Fruit fly (Drosophila melanogaster) whole organism, prepupa: ENCODE results near the gene pont.

Source experiments
- Blimp-1 ChIP-seq: fragments of 200-800 bp; sonication (Bioruptor generic); optimal IDR thresholded peaks from 3 replicates; lab custom pipeline; 2017; ENCODE audit warnings: missing biosample characterization, missing genetic modification characterization, mild to moderate bottlenecking, moderate library complexity, missing genetic modification reagents
- CG10631 ChIP-seq: fragments of 200-800 bp; sonication (Bioruptor generic); optimal IDR thresholded peaks from 2 replicates; lab custom pipeline; 2016; ENCODE audit warnings: missing biosample characterization, missing genetic modification characterization
- CG10669 ChIP-seq: fragments of 200-800 bp; sonication (Bioruptor generic); optimal IDR thresholded peaks from 3 replicates; lab custom pipeline; 2018; ENCODE audit warnings: missing biosample characterization, mild to moderate bottlenecking, missing genetic modification characterization, moderate library complexity
- CG11762 ChIP-seq: fragments of 200-800 bp; sonication (Bioruptor generic); optimal IDR thresholded peaks from 3 replicates; lab custom pipeline; 2016; ENCODE audit warnings: missing biosample characterization, missing genetic modification characterization; ENCODE audit not compliant: insufficient read depth
- CG11902 ChIP-seq: fragments of 200-800 bp; sonication (Bioruptor generic); optimal IDR thresholded peaks from 3 replicates; lab custom pipeline; 2016; ENCODE audit warnings: missing biosample characterization, missing genetic modification characterization
- CG15336 ChIP-seq: fragments of 200-800 bp; sonication (Bioruptor generic); IDR thresholded peaks from 2 replicates; pipeline ENCODE4 v1.3.6; 2022; ENCODE audit warnings: missing biosample characterization, missing genetic modification characterization
- CG1621 ChIP-seq: fragments of 200-800 bp; sonication (Bioruptor generic); optimal IDR thresholded peaks from 3 replicates; lab custom pipeline; 2018; ENCODE audit warnings: missing biosample characterization, mild to moderate bottlenecking, missing genetic modification characterization
- CG16779 ChIP-seq: fragments of 200-800 bp; sonication (Bioruptor generic); optimal IDR thresholded peaks from 3 replicates; lab custom pipeline; 2017; ENCODE audit warnings: missing biosample characterization, mild to moderate bottlenecking, missing genetic modification characterization
- CG3032 ChIP-seq: fragments of 200-800 bp; optimal IDR thresholded peaks from 2 replicates; lab custom pipeline; 2019; ENCODE audit warnings: missing biosample characterization, mild to moderate bottlenecking, missing genetic modification characterization, moderate library complexity
- CG32006 ChIP-seq: fragments of 200-800 bp; sonication (Bioruptor generic); optimal IDR thresholded peaks from 3 replicates; lab custom pipeline; 2017; ENCODE audit warnings: missing biosample characterization, mild to moderate bottlenecking, missing genetic modification characterization
- CG34406 ChIP-seq: fragments of 200-800 bp; sonication (Bioruptor generic); optimal IDR thresholded peaks from 3 replicates; lab custom pipeline; 2016; ENCODE audit warnings: missing biosample characterization, missing genetic modification characterization
- CG3919 ChIP-seq: fragments of 200-800 bp; sonication (Bioruptor generic); optimal IDR thresholded peaks from 3 replicates; lab custom pipeline; 2016; ENCODE audit warnings: missing biosample characterization, missing genetic modification characterization
- CG4318 ChIP-seq: fragments of 200-800 bp; sonication (Bioruptor generic); optimal IDR thresholded peaks from 3 replicates; lab custom pipeline; 2017; ENCODE audit warnings: missing biosample characterization, mild to moderate bottlenecking, missing genetic modification characterization
- CG6163 ChIP-seq: fragments of 200-800 bp; sonication (Bioruptor generic); IDR thresholded peaks from 3 replicates; pipeline ENCODE4 v1.3.6; 2022; ENCODE audit warnings: missing biosample characterization, missing genetic modification characterization
- CG6276 ChIP-seq: fragments of 200-800 bp; sonication (Bioruptor generic); optimal IDR thresholded peaks from 2 replicates; lab custom pipeline; 2017; ENCODE audit warnings: missing biosample characterization, mild to moderate bottlenecking, missing genetic modification characterization
- CG6808 ChIP-seq: fragments of 200-800 bp; sonication (Bioruptor generic); optimal IDR thresholded peaks from 3 replicates; lab custom pipeline; 2017; ENCODE audit warnings: missing biosample characterization, missing genetic modification characterization, mild to moderate bottlenecking, moderate library complexity, missing genetic modification reagents
- CG6854 ChIP-seq: fragments of 200-800 bp; sonication (Bioruptor generic); optimal IDR thresholded peaks from 2 replicates; lab custom pipeline; 2017; ENCODE audit warnings: missing biosample characterization, mild to moderate bottlenecking, missing genetic modification characterization
- CG7368 ChIP-seq: fragments of 200-800 bp; sonication (Bioruptor generic); optimal IDR thresholded peaks from 3 replicates; lab custom pipeline; 2016; ENCODE audit warnings: missing biosample characterization, missing genetic modification characterization
- CG8119 ChIP-seq: fragments of 200-800 bp; sonication (Bioruptor generic); IDR thresholded peaks from 3 replicates; pipeline ENCODE4 v1.3.6; 2022; ENCODE audit warnings: missing biosample characterization, missing genetic modification characterization
- CG8632 ChIP-seq: fragments of 200-800 bp; sonication (Bioruptor generic); optimal IDR thresholded peaks from 3 replicates; lab custom pipeline; 2016; ENCODE audit warnings: missing biosample characterization, missing genetic modification characterization
- Eip78C ChIP-seq: fragments of 200-800 bp; sonication (Bioruptor generic); peaks from one replicate; lab custom pipeline; 2016; ENCODE audit warnings: missing biosample characterization, missing genetic modification characterization
- Ets21C ChIP-seq: fragments of 200-800 bp; sonication (Bioruptor generic); optimal IDR thresholded peaks from 3 replicates; lab custom pipeline; 2016; ENCODE audit warnings: missing biosample characterization, missing genetic modification characterization
- Gug ChIP-seq: fragments of 200-800 bp; sonication (Bioruptor generic); IDR thresholded peaks from 2 replicates; pipeline ENCODE4 v1.3.6; 2022; ENCODE audit warnings: missing biosample characterization, missing genetic modification characterization
- Hr39 ChIP-seq: fragments of 200-800 bp; sonication (Bioruptor generic); optimal IDR thresholded peaks from 2 replicates; lab custom pipeline; 2016; ENCODE audit warnings: missing biosample characterization, missing genetic modification characterization
- Hr4 ChIP-seq: fragments of 200-800 bp; sonication (Bioruptor generic); optimal IDR thresholded peaks from 3 replicates; lab custom pipeline; 2016; ENCODE audit warnings: missing biosample characterization, missing genetic modification characterization
- Lpt ChIP-seq: fragments of 200-800 bp; sonication (Bioruptor generic); optimal IDR thresholded peaks from 3 replicates; lab custom pipeline; 2016; ENCODE audit warnings: missing biosample characterization, missing genetic modification characterization
- Met ChIP-seq: fragments of 200-800 bp; sonication (Bioruptor generic); optimal IDR thresholded peaks from 3 replicates; lab custom pipeline; 2016; ENCODE audit warnings: missing biosample characterization, missing genetic modification characterization
- OdsH ChIP-seq: fragments of 200-800 bp; sonication (Bioruptor generic); optimal IDR thresholded peaks from 3 replicates; lab custom pipeline; 2016; ENCODE audit warnings: missing biosample characterization, missing genetic modification characterization
- Smox ChIP-seq: fragments of 200-800 bp; sonication (Bioruptor generic); optimal IDR thresholded peaks from 3 replicates; lab custom pipeline; 2016; ENCODE audit warnings: missing biosample characterization, missing genetic modification characterization
- Sox102F ChIP-seq: fragments of 200-800 bp; sonication (Bioruptor generic); optimal IDR thresholded peaks from 2 replicates; lab custom pipeline; 2016; ENCODE audit warnings: missing biosample characterization, mild to moderate bottlenecking, missing genetic modification characterization
- achi ChIP-seq: fragments of 200-800 bp; sonication (Bioruptor generic); optimal IDR thresholded peaks from 3 replicates; lab custom pipeline; 2016; ENCODE audit warnings: missing biosample characterization, missing genetic modification characterization
- acj6 ChIP-seq: fragments of 200-800 bp; sonication (Bioruptor generic); optimal IDR thresholded peaks from 3 replicates; lab custom pipeline; 2016; ENCODE audit warnings: missing biosample characterization, missing genetic modification characterization
- cyc ChIP-seq: fragments of 200-800 bp; sonication (Bioruptor generic); optimal IDR thresholded peaks from 3 replicates; lab custom pipeline; 2016; ENCODE audit warnings: missing biosample characterization, missing genetic modification characterization
- dac ChIP-seq: fragments of 200-800 bp; sonication (Bioruptor generic); optimal IDR thresholded peaks from 2 replicates; lab custom pipeline; 2017; ENCODE audit warnings: missing biosample characterization, mild to moderate bottlenecking, missing genetic modification characterization
- dsx ChIP-seq: fragments of 200-800 bp; optimal IDR thresholded peaks from 3 replicates; lab custom pipeline; 2019; ENCODE audit warnings: missing biosample characterization, mild to moderate bottlenecking, missing genetic modification characterization, moderate library complexity; ENCODE audit not compliant: poor library complexity, severe bottlenecking
- eg ChIP-seq: fragments of 200-800 bp; sonication (Bioruptor generic); IDR thresholded peaks from 3 replicates; pipeline ENCODE4 v1.3.6; 2022; ENCODE audit warnings: missing biosample characterization, missing genetic modification characterization
- esn ChIP-seq: fragments of 200-800 bp; sonication (Bioruptor generic); optimal IDR thresholded peaks from 2 replicates; lab custom pipeline; 2016; ENCODE audit warnings: missing biosample characterization, mild to moderate bottlenecking, missing genetic modification characterization, moderate library complexity
- fd59A ChIP-seq: fragments of 200-800 bp; sonication (Bioruptor generic); optimal IDR thresholded peaks from 2 replicates; lab custom pipeline; 2017; ENCODE audit warnings: missing biosample characterization, mild to moderate bottlenecking, missing genetic modification characterization, missing genetic modification reagents
- fd85E ChIP-seq: fragments of 200-800 bp; sonication (Bioruptor generic); optimal IDR thresholded peaks from 3 replicates; lab custom pipeline; 2016; ENCODE audit warnings: missing biosample characterization, missing genetic modification characterization
- fkh ChIP-seq: fragments of 200-800 bp; sonication (Bioruptor generic); optimal IDR thresholded peaks from 3 replicates; lab custom pipeline; 2017; ENCODE audit warnings: missing biosample characterization, mild to moderate bottlenecking, missing genetic modification characterization, moderate library complexity
- lz ChIP-seq: fragments of 200-800 bp; sonication (Bioruptor generic); optimal IDR thresholded peaks from 3 replicates; lab custom pipeline; 2016; ENCODE audit warnings: missing biosample characterization, missing genetic modification characterization
- net ChIP-seq: fragments of 200-800 bp; sonication (Bioruptor generic); optimal IDR thresholded peaks from 3 replicates; lab custom pipeline; 2016; ENCODE audit warnings: missing biosample characterization, missing genetic modification characterization
- pdm3 ChIP-seq: fragments of 200-800 bp; sonication (Bioruptor generic); optimal IDR thresholded peaks from 3 replicates; lab custom pipeline; 2016; ENCODE audit warnings: missing biosample characterization, missing genetic modification characterization
- salr ChIP-seq, 2 experiments: fragments of 200-800 bp; sonication (Bioruptor generic); optimal IDR thresholded peaks; 3 replicates each; lab custom pipeline; 2016 to 2018; ENCODE audit warnings: missing biosample characterization in 2 of 2, missing genetic modification characterization in 2 of 2, mild to moderate bottlenecking in 1 of 2
- spab ChIP-seq: fragments of 200-800 bp; sonication (Bioruptor generic); optimal IDR thresholded peaks from 2 replicates; lab custom pipeline; 2017; ENCODE audit warnings: missing biosample characterization, mild to moderate bottlenecking, missing genetic modification characterization, missing genetic modification reagents
- ss ChIP-seq, 2 experiments: fragments of 200-800 bp; sonication (Bioruptor generic); optimal IDR thresholded peaks; 2 replicates in 1 of 2; 3 replicates in 1 of 2; lab custom pipeline; 2017 to 2018; ENCODE audit warnings: mild to moderate bottlenecking in 2 of 2, missing biosample characterization in 2 of 2, missing genetic modification characterization in 2 of 2, moderate library complexity in 1 of 2
- svp ChIP-seq: fragments of 200-800 bp; sonication (Bioruptor generic); peaks from one replicate; lab custom pipeline; 2016; ENCODE audit warnings: missing biosample characterization, missing genetic modification characterization
- topi ChIP-seq: fragments of 200-800 bp; sonication (Bioruptor generic); optimal IDR thresholded peaks from 3 replicates; lab custom pipeline; 2016; ENCODE audit warnings: missing biosample characterization, missing genetic modification characterization
- vri ChIP-seq: fragments of 200-800 bp; sonication (Bioruptor generic); optimal IDR thresholded peaks from 3 replicates; lab custom pipeline; 2016; ENCODE audit warnings: missing biosample characterization, mild to moderate bottlenecking, missing genetic modification characterization

pont gene

DNA sequence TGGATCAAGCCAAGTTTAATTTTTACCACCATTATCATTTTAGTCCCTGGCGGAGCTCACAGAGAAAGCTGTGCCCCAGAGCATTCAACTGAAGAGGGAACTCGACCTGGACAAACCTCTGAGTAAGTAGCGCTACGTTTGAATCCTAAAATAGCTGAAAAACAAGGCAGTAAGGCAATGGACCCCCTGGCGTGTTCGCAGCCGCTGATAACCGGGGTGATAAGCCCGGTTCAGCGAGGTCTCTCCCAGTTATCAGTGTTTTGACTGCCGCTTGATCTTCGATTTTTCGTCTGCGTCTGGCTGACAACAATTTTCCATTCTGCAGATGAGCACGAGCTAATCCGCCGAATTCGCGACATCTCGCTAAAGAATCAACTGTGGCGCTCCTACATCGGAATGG is 10.1 kb upstream of the pont start:
- TF ChIP-seq esn (GFP tag; lab: Kevin White, UChicago) (no peak), Smox (GFP tag; lab: Kevin White, UChicago) (no peak), svp (GFP tag; lab: Kevin White, UChicago) (peak; percentile 96)
- TF ChIP-seq, all 60 proteins: peak for 1

DNA sequence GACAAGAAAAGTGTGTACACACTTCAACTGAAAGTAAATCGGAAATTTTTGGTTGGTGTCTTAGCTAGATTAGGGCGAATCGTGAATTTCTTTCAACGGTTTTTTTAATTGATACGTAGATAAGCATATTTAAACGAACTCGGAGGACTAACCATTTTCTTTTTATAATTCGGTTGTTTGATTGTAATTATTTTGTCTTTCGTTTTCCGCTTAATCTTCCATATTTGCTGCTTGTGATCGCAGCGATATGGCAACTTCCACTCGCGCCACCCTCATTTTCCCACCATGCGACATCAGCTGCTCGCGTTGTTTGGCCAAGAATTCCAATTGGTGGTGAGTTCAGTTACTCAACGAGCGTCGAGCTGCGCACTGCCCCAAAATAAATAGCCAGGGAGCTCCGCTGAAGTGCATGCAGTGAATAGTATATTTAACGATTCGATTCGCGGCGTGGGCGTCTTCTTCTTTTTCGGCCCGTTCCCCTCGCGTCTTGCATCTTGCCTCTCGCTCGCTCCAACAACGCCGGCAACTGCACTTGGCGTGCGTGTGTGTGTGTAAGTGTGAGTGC is 2.1 kb downstream of the pont start, which contains the start of gene Nuak:
Gene Nuak (plus strand): TSS at position 335 of the 565 bp plus-strand sequence.
- TF ChIP-seq Hr4 (GFP tag; lab: Kevin White, UChicago) (peak; percentile 91), CG3919 (GFP tag; lab: Kevin White, UChicago) (peak; percentile 93), CG16779 (tag; lab: Kevin White, UChicago) (peak; percentile 56), vri (GFP tag; lab: Kevin White, UChicago) (peak; percentile 87), Sox102F (GFP tag; lab: Kevin White, UChicago) (peak; percentile 77), Met (GFP tag; lab: Kevin White, UChicago) (peak; percentile 81), lz (GFP tag; lab: Kevin White, UChicago) (peak; percentile 91), Ets21C (GFP tag; lab: Kevin White, UChicago) (peak; percentile 89), eg (no peak), CG8632 (GFP tag; lab: Kevin White, UChicago) (peak; percentile 60), CG10669 (GFP tag; lab: Kevin White, UChicago) (peak; percentile 63), Gug (GFP tag; lab: Robert Waterston, UW) (no peak), Hr39 (GFP tag; lab: Kevin White, UChicago) (peak; percentile 94), acj6 (peak; percentile 84), fd85E (peak; percentile 13), CG7368 (GFP tag; lab: Kevin White, UChicago) (peak; percentile 88), ss (GFP tag; optimal IDR thresholded peaks at IDR 0.05; lab: Kevin White, UChicago) (peak; percentile 31 to 64), Smox (GFP tag; lab: Kevin White, UChicago) (peak; percentile 86), CG6808 (GFP tag; lab: Kevin White, UChicago) (peak; percentile 16), CG6854 (GFP tag; lab: Kevin White, UChicago) (peak; percentile 69), net (peak; percentile 78), achi (GFP tag; lab: Kevin White, UChicago) (peak; percentile 85), CG34406 (GFP tag; lab: Kevin White, UChicago) (peak; percentile 67), dsx (GFP tag; lab: Kevin White, UChicago) (peak; percentile 32), spab (no peak), CG11902 (GFP tag; lab: Kevin White, UChicago) (peak; percentile 89), OdsH (GFP tag; lab: Kevin White, UChicago) (peak; percentile 89), cyc (peak; percentile 93), dac (peak; percentile 59), pdm3 (peak; percentile 91), CG8119 (GFP tag; lab: Robert Waterston, UW) (no peak), Blimp-1 (GFP tag; lab: Kevin White, UChicago) (peak; percentile 11), topi (peak; percentile 90), svp (GFP tag; lab: Kevin White, UChicago) (peak; percentile 96), CG10631 (GFP tag; lab: Kevin White, UChicago) (peak; percentile 89), CG1621 (tag; lab: Kevin White, UChicago) (peak; percentile 55), CG6163 (no peak), Lpt (GFP tag; lab: Kevin White, UChicago) (peak; percentile 64), fkh (GFP tag; lab: Kevin White, UChicago) (peak; percentile 63), CG32006 (GFP tag; lab: Kevin White, UChicago) (peak; percentile 77), CG3032 (tag; lab: Kevin White, UChicago) (peak; percentile 88), Eip78C (peak; percentile 97), salr (GFP tag; optimal IDR thresholded peaks at IDR 0.05; lab: Kevin White, UChicago) (peak; percentile 51 to 78), CG6276 (GFP tag; lab: Kevin White, UChicago) (peak; percentile 93), CG11762 (GFP tag; lab: Kevin White, UChicago) (peak; percentile 53), fd59A (GFP tag; lab: Kevin White, UChicago) (peak; percentile 29), CG15336 (GFP tag; lab: Robert Waterston, UW) (no peak), CG4318 (peak; percentile 69)
